Worm (Caenorhabditis elegans) whole organism, mixed stage, embryonic: ENCODE results near the gene Y119D3B.14.

Source experiments
- ces-1 ChIP-seq: fragments of 150-350 bp; optimal IDR thresholded peaks from 2 replicates; lab custom pipeline; 2014; ENCODE audit warnings: missing biosample characterization, missing genetic modification reagents, missing genetic modification characterization
- nhr-12 ChIP-seq: fragments of 150-350 bp; optimal IDR thresholded peaks from 2 replicates; lab custom pipeline; 2014; ENCODE audit warnings: missing biosample characterization, missing genetic modification characterization
- nhr-76 ChIP-seq: sonication (generic microtip); optimal IDR thresholded peaks from 2 replicates; lab custom pipeline; 2017; ENCODE audit warnings: missing biosample characterization, missing genetic modification characterization
- pha-4 ChIP-seq: fragments of 150-350 bp; optimal IDR thresholded peaks from 2 replicates; lab custom pipeline; 2018; ENCODE audit warnings: missing biosample characterization, missing genetic modification reagents, missing genetic modification characterization

ce11 chrIII:1230672-1231071 is 37.1 kb upstream of the Y119D3B.14 start:
- no peak for TF ChIP-seq nhr-76
- TF ChIP-seq nhr-12 (tag; lab: Kevin White, UChicago), result no peak
- no peak for TF ChIP-seq pha-4
- TF ChIP-seq ces-1 (GFP tag; lab: Kevin White, UChicago), result no peak
